Fruit fly (Drosophila melanogaster): ENCODE measurements around the gene Ref1.
A peak's percentile ranks its signal among the peaks of the same experiment; 100 is the strongest.

Ref1 gene

DNA sequence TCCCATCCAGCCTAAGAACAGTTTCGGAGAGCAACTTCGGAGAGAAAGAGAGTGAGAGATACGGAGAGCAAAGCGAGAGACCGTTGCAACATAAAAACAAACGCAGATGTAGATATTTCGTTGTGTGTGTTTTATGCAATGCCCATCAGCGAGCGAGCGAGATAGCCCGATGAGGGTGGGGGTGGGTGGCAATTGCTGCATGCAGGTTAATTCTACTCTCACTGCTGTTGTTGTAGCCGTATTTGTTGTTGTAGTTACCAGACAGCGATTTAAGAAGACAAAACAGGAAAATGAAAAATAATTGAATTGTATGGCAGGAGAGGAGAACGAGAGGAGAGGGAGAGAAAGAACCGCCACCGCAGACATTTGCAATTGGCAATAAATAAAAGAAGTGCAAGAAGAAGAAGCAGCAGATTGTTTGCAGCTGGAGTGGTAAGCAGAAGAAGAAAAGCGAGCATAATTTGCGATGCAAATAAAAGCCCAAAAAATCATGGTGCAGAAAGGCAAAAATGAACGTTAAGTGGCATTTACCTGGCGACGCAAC, 29.6 kb upstream of the Ref1 start:
- TF ChIP-seq EcR (GFP tag; optimal IDR thresholded peaks at IDR 0.05), result peak; percentile 82
- TF ChIP-seq CG13204 (GFP tag; optimal IDR thresholded peaks at IDR 0.05), result peak; percentile 76
- TF ChIP-seq Snoo (tag; optimal IDR thresholded peaks at IDR 0.05), result peak; percentile 41
- no peak for TF ChIP-seq gl (tag; optimal IDR thresholded peaks at IDR 0.05)
- TF ChIP-seq CG32121 (GFP tag; IDR thresholded peaks at IDR 0.05), result no peak
- 0 out of 3 replicates have a peak, but pooled peaks have one; percentile 48 for TF ChIP-seq CG4496 (GFP tag; IDR thresholded peaks at IDR 0.05)
- TF ChIP-seq CG8301 (tag; optimal IDR thresholded peaks at IDR 0.05), result peak; percentile 5
- TF ChIP-seq Pif1B (GFP tag; optimal IDR thresholded peaks at IDR 0.05), result peak; percentile 23

DNA sequence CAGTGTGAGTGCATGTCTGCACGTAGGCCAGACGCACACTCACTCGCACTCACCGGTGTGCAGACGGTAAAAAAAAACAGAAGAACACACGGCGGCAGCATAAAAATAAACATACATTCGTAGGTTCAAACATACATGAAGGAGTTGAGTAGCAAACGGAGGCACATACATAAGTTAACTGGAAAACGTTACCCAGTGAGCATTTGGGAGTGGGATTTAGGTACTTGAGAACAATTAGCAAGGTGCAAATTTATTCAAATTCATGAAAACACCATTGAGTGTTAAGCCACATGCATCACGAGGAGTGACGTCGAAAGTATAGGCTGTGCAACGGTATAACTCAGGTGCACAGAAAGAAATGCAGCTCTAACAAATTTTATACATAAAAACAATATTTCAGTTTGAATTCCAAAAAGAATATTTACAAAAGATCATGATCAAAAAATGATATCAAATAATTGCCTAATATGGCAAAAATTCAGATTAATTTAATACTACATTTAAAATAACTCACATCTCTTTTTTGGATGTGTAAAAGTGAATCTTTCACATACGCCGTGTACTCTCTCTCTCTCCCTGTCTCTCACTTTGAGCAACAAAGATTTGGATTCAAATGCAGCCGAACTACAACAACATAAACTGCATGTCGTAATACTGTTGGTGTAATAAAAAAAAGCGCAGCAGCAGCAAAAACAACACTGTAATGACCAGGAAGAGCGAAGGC, 28.6 kb upstream of the Ref1 start:
- no peak for TF ChIP-seq Ets98B (GFP tag; IDR thresholded peaks at IDR 0.05)
- TF ChIP-seq CG9948 (tag; optimal IDR thresholded peaks at IDR 0.05), result peak; percentile 96
- TF ChIP-seq CG32121 (GFP tag; IDR thresholded peaks at IDR 0.05), result no peak
- peak; percentile 96 for TF ChIP-seq CG15710 (tag; optimal IDR thresholded peaks at IDR 0.05)
- no peak for TF ChIP-seq fd96Ca (GFP tag; IDR thresholded peaks at IDR 0.05)
- TF ChIP-seq CG8301 (tag; optimal IDR thresholded peaks at IDR 0.05), result peak; percentile 98
- peak; percentile 94 for TF ChIP-seq Pif1A (GFP tag; optimal IDR thresholded peaks at IDR 0.05)
- TF ChIP-seq rn (GFP tag; IDR thresholded peaks at IDR 0.05), result no peak
- TF ChIP-seq CG17806 (tag; optimal IDR thresholded peaks at IDR 0.05), result peak; percentile 96
- no peak for TF ChIP-seq EcR (GFP tag; optimal IDR thresholded peaks at IDR 0.05)
- TF ChIP-seq CG8159 (tag; optimal IDR thresholded peaks at IDR 0.05), result peak; percentile 96
- no peak for TF ChIP-seq CG12605 (GFP tag; IDR thresholded peaks at IDR 0.05)
- peak; percentile 95 for TF ChIP-seq D1 (tag; optimal IDR thresholded peaks at IDR 0.05)
- peak; percentile 71 for TF ChIP-seq CG13204 (GFP tag; optimal IDR thresholded peaks at IDR 0.05)
- TF ChIP-seq CG4496 (GFP tag; IDR thresholded peaks at IDR 0.05), result no peak
- no peak for TF ChIP-seq CG10348 (GFP tag; IDR thresholded peaks at IDR 0.05)
- peak; percentile 95 for TF ChIP-seq Snoo (tag; optimal IDR thresholded peaks at IDR 0.05)
- peak; percentile 68 for TF ChIP-seq gl (tag; optimal IDR thresholded peaks at IDR 0.05)
- TF ChIP-seq Pif1B (GFP tag; optimal IDR thresholded peaks at IDR 0.05), result peak; percentile 90
- TF ChIP-seq CG14655 (GFP tag; optimal IDR thresholded peaks at IDR 0.05), result peak; percentile 98
- TF ChIP-seq CG34367 (tag; optimal IDR thresholded peaks at IDR 0.05), result peak; percentile 95

DNA sequence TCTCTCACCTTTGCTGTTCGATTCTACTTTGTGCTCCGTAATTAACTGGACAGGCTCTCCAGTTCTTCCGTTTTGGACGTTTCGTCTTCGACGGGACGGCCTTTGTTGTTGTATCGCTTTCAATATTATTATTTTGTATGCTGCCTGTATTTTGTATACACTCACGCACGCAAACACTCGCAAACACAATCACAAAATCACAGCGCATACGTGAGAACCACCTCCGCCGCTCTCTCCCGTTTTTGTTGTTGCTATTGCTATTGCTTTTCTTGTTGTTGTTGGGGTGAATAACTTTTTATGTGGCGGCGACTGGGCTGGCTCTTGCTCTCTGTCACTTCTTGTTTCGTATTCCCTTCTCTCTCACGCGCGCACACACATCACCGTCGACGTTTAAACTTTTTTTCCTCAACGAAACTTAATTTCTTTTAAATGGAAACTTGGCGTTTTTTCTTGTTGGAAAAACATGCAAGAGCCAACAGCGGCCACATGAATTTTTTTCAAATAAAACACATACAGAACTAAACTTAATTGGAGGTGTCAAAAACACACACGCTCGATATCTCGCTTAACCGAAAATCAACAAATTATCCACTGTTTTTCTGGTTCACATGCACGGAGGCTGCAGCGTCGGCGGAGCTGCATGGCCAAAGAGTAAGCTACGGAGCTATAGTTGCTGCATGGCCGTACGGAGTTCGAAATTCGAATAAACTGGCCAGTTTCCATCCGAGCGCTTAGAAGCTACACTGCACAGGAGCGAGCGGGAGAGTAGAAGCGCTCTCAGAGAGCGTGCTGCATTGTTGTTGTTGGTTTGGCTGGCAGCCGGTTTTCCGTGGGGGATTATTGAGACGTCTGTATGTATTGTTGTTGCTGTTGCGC, 27.8 kb upstream of the Ref1 start:
- TF ChIP-seq D1 (tag; optimal IDR thresholded peaks at IDR 0.05) (peak; percentile 10), CG13204 (GFP tag; optimal IDR thresholded peaks at IDR 0.05) (peak; percentile 34), CG14655 (GFP tag; optimal IDR thresholded peaks at IDR 0.05) (peak; percentile 7), CG8301 (tag; optimal IDR thresholded peaks at IDR 0.05) (no peak), EcR (GFP tag; optimal IDR thresholded peaks at IDR 0.05) (peak; percentile 99), CG8159 (tag; optimal IDR thresholded peaks at IDR 0.05) (peak; percentile 4), CG9948 (tag; optimal IDR thresholded peaks at IDR 0.05) (peak; percentile 38), fd96Ca (GFP tag; IDR thresholded peaks at IDR 0.05) (no peak)

DNA sequence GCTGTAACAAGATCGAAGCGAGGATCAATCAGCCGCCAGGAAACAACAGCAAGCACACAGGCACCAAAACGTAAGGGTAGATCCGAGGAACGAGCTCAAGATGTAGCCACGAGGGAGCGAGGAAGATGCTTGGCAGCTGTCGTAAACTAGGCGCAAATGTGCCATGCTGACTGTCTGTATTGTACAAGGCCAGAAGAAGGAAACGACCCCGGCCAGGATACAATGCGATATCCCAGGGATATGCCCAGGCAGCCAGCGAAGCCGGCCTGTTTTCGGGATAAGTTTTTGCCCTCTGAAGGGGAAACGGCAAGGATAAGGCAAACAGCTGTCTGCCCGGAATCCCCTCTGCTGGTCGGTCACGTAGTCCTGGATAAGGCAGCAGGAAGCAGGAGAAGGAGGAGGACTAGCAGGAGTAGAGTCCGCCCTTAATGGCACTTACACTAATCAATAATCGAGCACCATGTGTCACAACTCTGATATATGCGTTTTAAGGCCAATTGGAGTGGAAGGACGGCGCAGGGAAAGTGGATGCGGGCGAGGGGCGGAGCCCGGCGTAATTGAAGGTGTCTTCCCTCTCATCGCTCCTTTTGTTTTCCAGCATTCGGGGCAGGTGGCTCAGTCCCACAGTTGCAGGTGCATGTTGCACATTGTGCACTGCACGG, 25.4 kb upstream of the Ref1 start:
- TF ChIP-seq Pif1B (GFP tag; optimal IDR thresholded peaks at IDR 0.05), result no peak
- TF ChIP-seq gl (tag; optimal IDR thresholded peaks at IDR 0.05), result no peak
- TF ChIP-seq CG13204 (GFP tag; optimal IDR thresholded peaks at IDR 0.05), result no peak
- no peak for TF ChIP-seq CG4496 (GFP tag; IDR thresholded peaks at IDR 0.05)
- TF ChIP-seq rn (GFP tag; IDR thresholded peaks at IDR 0.05), result no peak
- TF ChIP-seq CG8159 (tag; optimal IDR thresholded peaks at IDR 0.05), result no peak
- TF ChIP-seq CG10348 (GFP tag; IDR thresholded peaks at IDR 0.05), result no peak
- no peak for TF ChIP-seq CG17806 (tag; optimal IDR thresholded peaks at IDR 0.05)
- TF ChIP-seq CG12605 (GFP tag; IDR thresholded peaks at IDR 0.05), result no peak
- no peak for TF ChIP-seq CG32121 (GFP tag; IDR thresholded peaks at IDR 0.05)
- TF ChIP-seq EcR (GFP tag; optimal IDR thresholded peaks at IDR 0.05), result no peak
- no peak for TF ChIP-seq D1 (tag; optimal IDR thresholded peaks at IDR 0.05)
- no peak for TF ChIP-seq CG9948 (tag; optimal IDR thresholded peaks at IDR 0.05)

DNA sequence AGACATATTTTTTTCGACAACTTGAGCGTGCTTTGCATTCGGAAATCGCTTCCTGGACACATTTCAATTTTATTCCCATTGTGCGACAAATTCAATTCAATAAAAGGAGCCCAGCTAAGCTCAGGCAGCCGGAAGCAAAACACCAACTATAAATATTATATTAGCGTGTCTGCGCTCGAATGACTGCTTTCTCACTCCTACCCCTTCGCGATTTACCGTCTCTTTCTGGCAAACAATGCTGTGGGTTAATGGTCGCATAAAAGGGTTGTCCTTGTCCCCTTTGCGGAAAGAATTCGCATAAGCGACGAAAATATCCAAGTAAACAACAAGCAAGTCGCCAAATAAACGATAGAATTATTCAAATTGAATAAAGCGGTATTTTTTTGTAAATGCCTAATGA, 24.1 kb upstream of the Ref1 start:
- TF ChIP-seq EcR (GFP tag; optimal IDR thresholded peaks at IDR 0.05) (peak; percentile 41), CG13204 (GFP tag; optimal IDR thresholded peaks at IDR 0.05) (no peak), CG34367 (tag; optimal IDR thresholded peaks at IDR 0.05) (no peak), Snoo (tag; optimal IDR thresholded peaks at IDR 0.05) (no peak), CG15710 (tag; optimal IDR thresholded peaks at IDR 0.05) (no peak), CG8159 (tag; optimal IDR thresholded peaks at IDR 0.05) (no peak), CG12605 (GFP tag; IDR thresholded peaks at IDR 0.05) (no peak), CG17806 (tag; optimal IDR thresholded peaks at IDR 0.05) (no peak), CG4496 (GFP tag; IDR thresholded peaks at IDR 0.05) (no peak)

Measured in whole organism, pupa.